Fruit fly (Drosophila melanogaster): ENCODE measurements around the gene CG4998.

Gene CG4998

DNA sequence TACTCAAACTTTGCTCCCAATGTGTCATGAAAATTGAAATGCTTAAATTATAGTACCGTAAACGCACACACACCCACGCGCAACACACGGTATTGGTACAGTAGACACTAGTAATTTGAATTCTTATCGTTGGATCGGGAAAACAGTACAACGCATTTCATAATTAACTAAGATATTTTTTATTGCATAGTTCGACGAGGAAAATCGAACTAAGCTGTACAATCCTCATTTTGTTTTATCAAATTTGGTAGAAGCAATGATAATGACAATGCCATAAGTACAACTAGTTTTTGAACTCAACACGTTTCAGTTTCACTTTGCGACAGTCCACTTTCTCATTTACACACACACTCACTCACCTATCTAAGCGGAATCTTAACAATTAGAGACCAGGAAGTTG lies 42.0 kb downstream of the CG4998 start (continued):
- TF ChIP-seq CG3838 (GFP tag; optimal IDR thresholded peaks at IDR 0.05): no peak
- TF ChIP-seq mld (GFP tag; IDR thresholded peaks at IDR 0.05; ENCODE audit: partially characterized antibody): no peak
- no peak for TF ChIP-seq zen2 (GFP tag; IDR thresholded peaks at IDR 0.05; ENCODE audit: partially characterized antibody)
- peak; percentile 71 for TF ChIP-seq CG8924 (tag; optimal IDR thresholded peaks at IDR 0.05)
- TF ChIP-seq dmrt11E (tag; optimal IDR thresholded peaks at IDR 0.05): peak; percentile 51
- TF ChIP-seq CG2202 (tag; optimal IDR thresholded peaks at IDR 0.05): peak; percentile 28
- TF ChIP-seq D19A (tag; optimal IDR thresholded peaks at IDR 0.05): peak; percentile 60
- peak; percentile 67 for TF ChIP-seq CG2712 (tag; optimal IDR thresholded peaks at IDR 0.05)
- peak; percentile 25; the same call in 1 of the 2 replicates for TF ChIP-seq MBD-R2 (GFP tag; IDR thresholded peaks at IDR 0.05)
- TF ChIP-seq ham (GFP tag; IDR thresholded peaks at IDR 0.05): no peak
- TF ChIP-seq CG12071 (GFP tag; optimal IDR thresholded peaks at IDR 0.05): peak; percentile 61
- no peak for TF ChIP-seq dimm (GFP tag; IDR thresholded peaks at IDR 0.05)
- peak; percentile 36; the same call in 1 of the 3 replicates for TF ChIP-seq CG34422 (GFP tag; IDR thresholded peaks at IDR 0.05)
- peak; percentile 48 for TF ChIP-seq CG15601 (tag; optimal IDR thresholded peaks at IDR 0.05)
- peak; percentile 78 for TF ChIP-seq CG17385 (GFP tag; optimal IDR thresholded peaks at IDR 0.05)
- TF ChIP-seq D19B (GFP tag; optimal IDR thresholded peaks at IDR 0.05): peak; percentile 25
- peak; percentile 61 for TF ChIP-seq danr (GFP tag; IDR thresholded peaks at IDR 0.05)
- no peak for TF ChIP-seq CG12236 (GFP tag; optimal IDR thresholded peaks at IDR 0.05)
- no peak for TF ChIP-seq E2f1 (GFP tag; IDR thresholded peaks at IDR 0.05)
- TF ChIP-seq pros (GFP tag; optimal IDR thresholded peaks at IDR 0.05): peak; percentile 0
- TF ChIP-seq CG34376 (GFP tag; optimal IDR thresholded peaks at IDR 0.05): no peak
- TF ChIP-seq CG33213 (GFP tag; optimal IDR thresholded peaks at IDR 0.05): peak; percentile 9
- peak; percentile 46 for TF ChIP-seq maf-S (GFP tag; optimal IDR thresholded peaks at IDR 0.05)
- TF ChIP-seq Ets65A (GFP tag): peak; percentile 61
- TF ChIP-seq Side (GFP tag; optimal IDR thresholded peaks at IDR 0.05): no peak
- peak in 1 of 2 experiments; percentile 80 for TF ChIP-seq Eip74EF (GFP tag; optimal IDR thresholded peaks at IDR 0.05)
- no peak for TF ChIP-seq bigmax (GFP tag; optimal IDR thresholded peaks at IDR 0.05)
- TF ChIP-seq CG12104 (GFP tag; optimal IDR thresholded peaks at IDR 0.05): peak; percentile 53
- peak; percentile 69 for TF ChIP-seq Meics (GFP tag; optimal IDR thresholded peaks at IDR 0.05)
- TF ChIP-seq CG14050 (GFP tag; IDR thresholded peaks at IDR 0.05): no peak
- peak; percentile 46 for TF ChIP-seq CG11723 (GFP tag; optimal IDR thresholded peaks at IDR 0.05)
- TF ChIP-seq az2 (GFP tag; optimal IDR thresholded peaks at IDR 0.05): peak; percentile 57
- TF ChIP-seq Mad (GFP tag; optimal IDR thresholded peaks at IDR 0.05): no peak
- TF ChIP-seq CG33557 (GFP tag; optimal IDR thresholded peaks at IDR 0.05): peak; percentile 61
- TF ChIP-seq tx (GFP tag; optimal IDR thresholded peaks at IDR 0.05): peak; percentile 50
- TF ChIP-seq Aef1 (GFP tag; IDR thresholded peaks at IDR 0.05): peak; percentile 42; the same call in 1 of the 3 replicates
- no peak for TF ChIP-seq CG10366 (GFP tag; IDR thresholded peaks at IDR 0.05)
- TF ChIP-seq CG32767 (GFP tag; IDR thresholded peaks at IDR 0.05): peak; percentile 50; the same call in 1 of the 2 replicates
- TF ChIP-seq insv (GFP tag; optimal IDR thresholded peaks at IDR 0.05): no peak
- TF ChIP-seq sr (GFP tag; IDR thresholded peaks at IDR 0.05): no peak
- peak; percentile 50; the same call in 1 of the 3 replicates for TF ChIP-seq Mrtf (GFP tag; IDR thresholded peaks at IDR 0.05)
- no peak for TF ChIP-seq luna (GFP tag; optimal IDR thresholded peaks at IDR 0.05)
- no peak for TF ChIP-seq Lim3 (GFP tag; IDR thresholded peaks at IDR 0.05)
- peak; percentile 23; the same call in 1 of the 3 replicates for TF ChIP-seq CG2889 (GFP tag; IDR thresholded peaks at IDR 0.05)
- TF ChIP-seq B-H2 (GFP tag; optimal IDR thresholded peaks at IDR 0.05): peak; percentile 62
- TF ChIP-seq CG16779 (GFP tag; IDR thresholded peaks at IDR 0.05): no peak
- TF ChIP-seq CG12391 (tag; optimal IDR thresholded peaks at IDR 0.05): peak; percentile 62
- TF ChIP-seq CG7928 (GFP tag; optimal IDR thresholded peaks at IDR 0.05): peak; percentile 45
- TF ChIP-seq stc (GFP tag; IDR thresholded peaks at IDR 0.05): 0 out of 2 replicates have a peak, but pooled peaks have one; percentile 7
- TF ChIP-seq salm (tag; optimal IDR thresholded peaks at IDR 0.05): no peak
- no peak for TF ChIP-seq hbn (GFP tag; IDR thresholded peaks at IDR 0.05; ENCODE audit: partially characterized antibody)
